Fruit fly (Drosophila melanogaster): ENCODE results near the gene CG10343.

The CG10343 gene

DNA sequence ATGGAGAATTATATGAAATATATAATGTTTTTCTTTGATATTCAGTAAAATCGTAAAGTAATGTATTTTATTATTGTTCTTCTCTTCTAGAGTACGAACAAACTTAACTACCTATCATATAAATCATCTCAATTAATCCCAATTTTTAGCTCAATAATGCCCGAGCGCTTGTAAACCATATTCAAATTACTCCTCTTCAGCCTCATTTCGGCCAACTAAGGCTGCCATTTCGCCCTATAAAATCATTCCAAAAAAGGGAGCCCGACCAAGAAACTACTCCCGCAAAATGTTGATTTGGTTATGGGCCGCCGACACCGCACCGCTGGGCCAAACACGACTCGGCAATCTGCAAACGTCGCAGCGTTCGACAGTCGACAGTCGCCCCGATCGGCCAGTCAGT, 39.4 kb downstream of the CG10343 start:
- TF ChIP-seq CG8632 (GFP tag; optimal IDR thresholded peaks at IDR 0.05) (peak; percentile 0), Blimp-1 (GFP tag; optimal IDR thresholded peaks at IDR 0.05) (no peak), CG1621 (tag; optimal IDR thresholded peaks at IDR 0.05) (no peak), Lpt (GFP tag; optimal IDR thresholded peaks at IDR 0.05) (no peak), CG10631 (GFP tag; optimal IDR thresholded peaks at IDR 0.05) (no peak), CG31627 (GFP tag; optimal IDR thresholded peaks at IDR 0.05) (no peak), CG11902 (GFP tag; optimal IDR thresholded peaks at IDR 0.05) (no peak), eg (GFP tag; IDR thresholded peaks at IDR 0.05) (no peak), dsx (GFP tag; optimal IDR thresholded peaks at IDR 0.05; ENCODE audit: poor library complexity, severe bottlenecking) (no peak), achi (GFP tag; optimal IDR thresholded peaks at IDR 0.05) (no peak), Sox14 (GFP tag; optimal IDR thresholded peaks at IDR 0.05) (no peak), CG6854 (GFP tag; optimal IDR thresholded peaks at IDR 0.05) (no peak), vri (GFP tag; optimal IDR thresholded peaks at IDR 0.05) (no peak), CG7368 (GFP tag; optimal IDR thresholded peaks at IDR 0.05) (no peak), Eip93F (GFP tag; optimal IDR thresholded peaks at IDR 0.05) (no peak), CG6163 (GFP tag; IDR thresholded peaks at IDR 0.05) (no peak), Hr4 (GFP tag; optimal IDR thresholded peaks at IDR 0.05) (peak; percentile 13), Hr38 (GFP tag; optimal IDR thresholded peaks at IDR 0.05) (no peak), CG10669 (GFP tag; optimal IDR thresholded peaks at IDR 0.05) (no peak), topi (GFP tag; optimal IDR thresholded peaks at IDR 0.05) (no peak), CG11762 (GFP tag; optimal IDR thresholded peaks at IDR 0.05; ENCODE audit: insufficient read depth) (no peak), CG9139 (GFP tag; optimal IDR thresholded peaks at IDR 0.05) (no peak), Ets21C (GFP tag; optimal IDR thresholded peaks at IDR 0.05) (no peak), CG6276 (GFP tag; optimal IDR thresholded peaks at IDR 0.05) (peak; percentile 26), Gug (GFP tag; IDR thresholded peaks at IDR 0.05) (no peak), Eip75B (GFP tag; optimal IDR thresholded peaks at IDR 0.05) (no peak), spab (GFP tag; optimal IDR thresholded peaks at IDR 0.05) (no peak), fd85E (GFP tag; optimal IDR thresholded peaks at IDR 0.05) (no peak), OdsH (GFP tag; optimal IDR thresholded peaks at IDR 0.05) (no peak), CG34406 (GFP tag; optimal IDR thresholded peaks at IDR 0.05) (no peak), Met (GFP tag; optimal IDR thresholded peaks at IDR 0.05) (no peak), svp (GFP tag) (peak; percentile 4), CG15336 (GFP tag; IDR thresholded peaks at IDR 0.05) (peak; percentile 20; the same call in 1 of the 2 replicates), cyc (GFP tag; optimal IDR thresholded peaks at IDR 0.05) (no peak), fd59A (GFP tag; optimal IDR thresholded peaks at IDR 0.05) (no peak), CG16779 (tag; optimal IDR thresholded peaks at IDR 0.05) (no peak), fkh (GFP tag; optimal IDR thresholded peaks at IDR 0.05) (no peak), salr (GFP tag; optimal IDR thresholded peaks at IDR 0.05) (peak in 1 of 2 experiments; percentile 6), pdm3 (GFP tag; optimal IDR thresholded peaks at IDR 0.05) (no peak), Sox15 (GFP tag; optimal IDR thresholded peaks at IDR 0.05) (no peak), acj6 (GFP tag; optimal IDR thresholded peaks at IDR 0.05) (no peak), CG11294 (GFP tag; IDR thresholded peaks at IDR 0.05) (no peak), CG8119 (GFP tag; IDR thresholded peaks at IDR 0.05) (0 out of 3 replicates have a peak, but pooled peaks have one; percentile 22), dac (GFP tag; optimal IDR thresholded peaks at IDR 0.05) (no peak), Ets96B (tag; optimal IDR thresholded peaks at IDR 0.05) (no peak), CG32006 (GFP tag; optimal IDR thresholded peaks at IDR 0.05) (peak; percentile 45), CG6808 (GFP tag; optimal IDR thresholded peaks at IDR 0.05) (no peak), esn (GFP tag; optimal IDR thresholded peaks at IDR 0.05) (no peak), CG4318 (GFP tag; optimal IDR thresholded peaks at IDR 0.05) (peak; percentile 35), net (GFP tag; optimal IDR thresholded peaks at IDR 0.05) (no peak), Eip78C (GFP tag) (peak; percentile 77), lz (GFP tag; optimal IDR thresholded peaks at IDR 0.05) (no peak), Hr39 (GFP tag; optimal IDR thresholded peaks at IDR 0.05) (no peak)
